Worm (Caenorhabditis elegans): ENCODE results near the gene egrh-2.

egrh-2 gene

DNA sequence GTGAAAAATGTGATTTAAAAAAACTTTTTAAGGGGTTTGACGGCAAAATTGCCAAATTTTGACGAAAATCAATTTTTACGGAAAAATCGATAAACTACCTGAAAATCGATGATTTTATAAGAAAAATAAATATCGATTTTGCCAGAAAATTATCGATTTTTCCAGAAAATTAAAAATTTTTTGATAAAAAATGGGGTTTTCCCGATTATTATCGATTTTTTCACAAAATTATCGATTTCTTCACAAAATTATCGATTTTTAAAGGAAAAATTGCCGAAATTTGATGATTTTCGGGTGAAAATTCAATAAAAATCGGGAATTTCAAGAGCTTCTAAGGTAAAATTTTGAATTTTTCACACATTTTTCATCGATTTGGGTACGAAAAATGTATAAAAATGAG is 16.4 kb upstream of the egrh-2 start:
- TF ChIP-seq flt-1 (GFP tag; IDR thresholded peaks at IDR 0.05) (no peak), T22C8.4 (GFP tag; IDR thresholded peaks at IDR 0.05) (peak; percentile 23; the same call in 1 of the 2 replicates)

DNA sequence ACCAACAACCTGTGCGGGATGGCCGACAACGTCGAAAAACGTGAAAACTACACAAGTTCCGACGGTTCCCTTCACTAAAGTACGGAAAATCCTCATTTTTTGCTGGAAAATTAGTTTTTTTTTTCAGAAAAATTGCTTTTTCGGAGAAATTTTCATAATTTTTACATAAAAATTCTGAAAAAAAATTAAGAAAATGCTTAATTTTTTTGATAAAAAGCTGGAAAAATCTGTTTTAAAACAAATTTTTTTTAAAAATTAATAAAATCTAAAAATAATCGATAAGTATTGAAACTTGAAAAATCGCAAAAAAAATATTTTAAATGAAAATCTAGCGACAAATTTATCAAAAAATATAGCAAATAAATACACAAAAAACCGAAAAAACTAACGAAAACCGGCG is 15.5 kb upstream of the egrh-2 start, which contains the start of gene immp-2:
Gene immp-2, minus strand, starts transcription at position 101 of the 400 bp plus-strand sequence.
- TF ChIP-seq klf-2 (GFP tag; conservative IDR thresholded peaks at IDR 0.05) (no peak), ztf-23 (GFP tag; IDR thresholded peaks at IDR 0.05) (no peak), tab-1 (GFP tag; IDR thresholded peaks at IDR 0.05) (no peak), med-1 (GFP tag; optimal IDR thresholded peaks at IDR 0.05; ENCODE audit: insufficient read depth) (no peak), ref-1 (GFP tag; conservative IDR thresholded peaks at IDR 0.05) (no peak), ztf-29 (GFP tag; IDR thresholded peaks at IDR 0.05) (no peak), T22C8.4 (GFP tag; IDR thresholded peaks at IDR 0.05) (no peak), flt-1 (GFP tag; IDR thresholded peaks at IDR 0.05) (no peak), cog-1 (tag; optimal IDR thresholded peaks at IDR 0.05) (no peak)

DNA sequence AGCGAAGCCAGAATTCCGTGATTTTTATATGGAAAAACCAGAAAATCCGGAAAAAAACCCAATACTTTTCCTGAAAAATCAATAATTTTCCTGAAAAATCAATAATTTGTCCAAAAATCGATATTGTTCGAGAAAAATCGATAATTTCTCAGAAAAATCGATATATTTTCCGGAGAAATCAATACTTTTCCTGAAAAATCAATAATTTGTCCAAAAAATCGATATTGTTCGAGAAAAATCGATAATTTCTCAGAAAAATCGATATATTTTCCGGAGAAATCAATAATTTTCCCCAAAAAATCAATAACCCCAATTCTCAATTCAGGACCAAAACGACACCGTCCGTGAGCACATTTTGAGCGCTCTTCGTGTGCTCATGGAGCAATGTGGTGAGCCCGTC is 10.2 kb upstream of the egrh-2 start:
- no peak for TF ChIP-seq klf-2 (GFP tag; conservative IDR thresholded peaks at IDR 0.05)
- TF ChIP-seq ztf-23 (GFP tag; IDR thresholded peaks at IDR 0.05): no peak
- TF ChIP-seq T22C8.4 (GFP tag; IDR thresholded peaks at IDR 0.05): peak; percentile 98
- no peak for TF ChIP-seq flt-1 (GFP tag; IDR thresholded peaks at IDR 0.05)
- TF ChIP-seq tab-1 (GFP tag; IDR thresholded peaks at IDR 0.05): no peak

ce11 chrIV:999675-1000074 is 9.4 kb upstream of the egrh-2 start:
- TF ChIP-seq T22C8.4 (GFP tag; IDR thresholded peaks at IDR 0.05): peak; percentile 98
- no peak for TF ChIP-seq ztf-29 (GFP tag; IDR thresholded peaks at IDR 0.05)

ce11 chrIV:998914-999313 is 8.7 kb upstream of the egrh-2 start, which contains the start of gene Y55F3AM.5:
Gene Y55F3AM.5 (plus strand): TSS chrIV:999214.
- TF ChIP-seq med-1 (GFP tag; optimal IDR thresholded peaks at IDR 0.05; ENCODE audit: insufficient read depth) (no peak), T22C8.4 (GFP tag; IDR thresholded peaks at IDR 0.05) (no peak), ref-1 (GFP tag; conservative IDR thresholded peaks at IDR 0.05) (no peak), cog-1 (tag; optimal IDR thresholded peaks at IDR 0.05) (no peak), tab-1 (GFP tag; IDR thresholded peaks at IDR 0.05) (no peak), flt-1 (GFP tag; IDR thresholded peaks at IDR 0.05) (no peak), ztf-23 (GFP tag; IDR thresholded peaks at IDR 0.05) (no peak), ztf-29 (GFP tag; IDR thresholded peaks at IDR 0.05) (no peak), klf-2 (GFP tag; conservative IDR thresholded peaks at IDR 0.05) (no peak)

DNA sequence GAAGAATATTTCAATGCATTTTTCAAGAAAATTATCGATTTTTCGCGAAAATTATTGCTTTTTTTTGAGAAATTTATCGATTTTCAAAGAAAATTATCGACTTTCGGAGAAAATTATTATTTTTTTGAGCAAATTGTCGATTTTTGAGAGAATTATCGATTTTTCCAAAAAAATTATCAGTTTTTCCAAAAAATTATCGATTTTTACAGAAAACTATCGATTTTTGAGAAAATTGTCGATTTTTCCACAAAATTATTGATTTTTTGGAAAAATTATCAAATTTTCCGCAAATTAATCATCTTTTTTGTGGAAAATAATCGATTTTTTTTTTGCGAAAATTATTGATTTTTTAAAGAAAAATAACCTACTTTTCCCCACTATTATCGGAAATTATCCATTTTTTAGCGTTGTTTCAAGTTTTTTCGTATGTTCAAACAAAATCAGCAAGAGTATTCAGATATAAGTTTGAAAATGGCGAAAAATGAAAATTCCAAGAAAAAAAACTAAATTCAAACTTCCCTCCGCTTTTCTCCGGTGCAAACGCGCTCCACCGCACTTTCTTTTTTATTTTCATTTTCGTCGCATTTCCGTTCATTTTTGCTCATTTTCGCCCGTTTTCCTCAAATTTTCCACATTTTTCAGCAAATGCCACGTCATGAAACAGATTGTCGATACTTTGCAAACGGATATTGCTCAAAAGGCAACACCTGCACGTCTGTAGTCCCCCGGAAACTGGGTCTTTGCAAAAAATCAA is 1.6 kb upstream of the egrh-2 start, which contains the start of gene lep-2:
Gene lep-2, plus strand, starts transcription at position 637 of the 754 bp plus-strand sequence.
- TF ChIP-seq T22C8.4 (GFP tag; IDR thresholded peaks at IDR 0.05): peak; percentile 83
- TF ChIP-seq flt-1 (GFP tag; IDR thresholded peaks at IDR 0.05): no peak

- TF ChIP-seq ztf-23 (GFP tag; IDR thresholded peaks at IDR 0.05): no peak
- TF ChIP-seq flt-1 (GFP tag; IDR thresholded peaks at IDR 0.05): peak; percentile 52; the same call in 1 of the 2 replicates
- no peak for TF ChIP-seq cog-1 (tag; optimal IDR thresholded peaks at IDR 0.05)
These were observed 960 bp upstream of the egrh-2 start for ce11 chrIV:991181-991642.

DNA sequence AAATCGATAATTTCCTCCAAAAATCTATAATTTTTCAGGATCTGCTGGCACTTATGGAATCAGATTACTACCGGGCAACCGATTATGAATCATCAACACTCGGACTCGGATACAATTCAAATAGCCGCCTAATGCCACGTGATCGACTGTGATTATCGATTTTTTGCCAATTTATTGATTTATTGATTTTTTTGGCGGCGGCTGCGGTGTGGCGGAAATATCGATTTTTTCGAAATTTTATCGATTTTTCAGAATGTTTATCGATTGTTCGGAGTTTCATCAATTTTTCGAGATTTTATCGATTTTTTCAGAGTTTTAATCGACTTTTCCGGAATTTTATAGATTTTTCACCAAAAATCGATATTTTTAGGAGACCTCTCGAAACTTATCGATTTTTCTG is 6.7 kb downstream of the egrh-2 start:
- TF ChIP-seq tab-1 (GFP tag; IDR thresholded peaks at IDR 0.05) (no peak), ztf-29 (GFP tag; IDR thresholded peaks at IDR 0.05) (no peak), ref-1 (GFP tag; conservative IDR thresholded peaks at IDR 0.05) (no peak), T22C8.4 (GFP tag; IDR thresholded peaks at IDR 0.05) (peak; percentile 98), klf-2 (GFP tag; conservative IDR thresholded peaks at IDR 0.05) (no peak), cog-1 (tag; optimal IDR thresholded peaks at IDR 0.05) (no peak), ztf-23 (GFP tag; IDR thresholded peaks at IDR 0.05) (no peak), med-1 (GFP tag; optimal IDR thresholded peaks at IDR 0.05; ENCODE audit: insufficient read depth) (no peak)

DNA sequence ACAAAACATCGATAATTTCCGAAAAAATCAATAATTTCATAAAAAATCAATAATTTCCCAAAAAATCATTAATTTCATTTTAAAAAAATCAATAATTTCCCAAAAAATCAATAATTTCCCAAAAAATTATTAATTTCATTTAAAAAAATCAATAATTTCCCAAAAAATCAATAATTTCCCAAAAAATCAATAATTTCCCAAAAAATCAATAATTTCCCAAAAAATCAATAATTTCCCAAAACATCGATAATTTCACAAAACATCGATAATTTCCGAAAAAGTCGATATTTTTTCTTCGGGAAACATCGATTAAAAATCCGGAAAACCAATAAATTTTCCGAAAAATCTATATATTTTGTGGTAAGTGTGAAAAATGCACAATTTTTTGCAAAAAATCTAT is 11.9 kb downstream of the egrh-2 start:
- peak; percentile 97 for TF ChIP-seq T22C8.4 (GFP tag; IDR thresholded peaks at IDR 0.05)

DNA sequence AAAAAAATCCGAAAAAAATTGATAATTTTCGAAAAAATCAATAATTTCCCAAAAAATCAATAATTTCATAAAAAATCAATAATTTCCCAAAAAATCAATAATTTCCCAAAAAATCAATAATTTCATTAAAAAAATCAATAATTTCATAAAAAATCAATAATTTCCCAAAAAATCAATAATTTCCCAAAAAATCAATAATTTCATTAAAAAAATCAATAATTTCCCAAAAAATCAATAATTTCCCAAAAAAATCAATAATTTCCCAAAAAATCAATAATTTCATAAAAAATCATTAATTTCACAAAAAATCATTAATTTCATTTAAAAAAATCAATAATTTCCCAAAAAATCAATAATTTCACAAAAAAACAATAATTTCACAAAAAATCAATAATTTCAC is 12.5 kb downstream of the egrh-2 start:
- peak; percentile 99 for TF ChIP-seq T22C8.4 (GFP tag; IDR thresholded peaks at IDR 0.05)

- no peak for TF ChIP-seq klf-2 (GFP tag; conservative IDR thresholded peaks at IDR 0.05)
- no peak for TF ChIP-seq T22C8.4 (GFP tag; IDR thresholded peaks at IDR 0.05)
- TF ChIP-seq ztf-23 (GFP tag; IDR thresholded peaks at IDR 0.05): no peak
- TF ChIP-seq med-1 (GFP tag; optimal IDR thresholded peaks at IDR 0.05; ENCODE audit: insufficient read depth): no peak
- no peak for TF ChIP-seq ref-1 (GFP tag; conservative IDR thresholded peaks at IDR 0.05)
- TF ChIP-seq ztf-29 (GFP tag; IDR thresholded peaks at IDR 0.05): no peak
- no peak for TF ChIP-seq flt-1 (GFP tag; IDR thresholded peaks at IDR 0.05)
- no peak for TF ChIP-seq cog-1 (tag; optimal IDR thresholded peaks at IDR 0.05)
- no peak for TF ChIP-seq tab-1 (GFP tag; IDR thresholded peaks at IDR 0.05)
These were observed 13.9 kb downstream of the egrh-2 start for ce11 chrIV:976372-976771.
